Worm (Caenorhabditis elegans) whole organism, L3 larva: ENCODE data around the gene zyg-1.

Experiments used
- R02D3.7 ChIP-seq: fragments of 150-350 bp; optimal IDR thresholded peaks from 2 replicates; lab custom pipeline; 2014; ENCODE audit warnings: missing biosample characterization, missing genetic modification characterization
- ceh-9 ChIP-seq: sonication (generic microtip); optimal IDR thresholded peaks from 2 replicates; lab custom pipeline; 2018; ENCODE audit warnings: missing biosample characterization, missing genetic modification characterization
- daf-12 ChIP-seq: fragments of 150-350 bp; optimal IDR thresholded peaks from 2 replicates; lab custom pipeline; 2014; ENCODE audit warnings: missing biosample characterization, missing genetic modification reagents, missing genetic modification characterization
- egl-5 ChIP-seq: fragments of 150-350 bp; optimal IDR thresholded peaks from 2 replicates; lab custom pipeline; 2017; ENCODE audit warnings: missing biosample characterization, missing genetic modification reagents, missing genetic modification characterization, inconsistent platforms
- elt-2 ChIP-seq: sonication (generic microtip); optimal IDR thresholded peaks from 2 replicates; lab custom pipeline; 2016; ENCODE audit warnings: missing genetic modification reagents, mild to moderate bottlenecking, missing genetic modification characterization, missing compliant biosample characterization
- elt-3 ChIP-seq, 3 experiments: fragments of 150-350 bp in 1 of 3; sonication (generic microtip) in 2 of 3; optimal IDR thresholded peaks; 2 replicates in 2 of 3; 4 replicates in 1 of 3; lab custom pipeline; 2014 to 2017; ENCODE audit warnings: missing biosample characterization in 3 of 3, missing genetic modification characterization in 3 of 3
- fkh-2 ChIP-seq: fragments of 150-350 bp; optimal IDR thresholded peaks from 2 replicates; lab custom pipeline; 2014; ENCODE audit warnings: missing biosample characterization, missing genetic modification reagents, missing genetic modification characterization
- fos-1 ChIP-seq: fragments of 150-350 bp; optimal IDR thresholded peaks from 2 replicates; lab custom pipeline; 2014; ENCODE audit warnings: missing biosample characterization, missing genetic modification characterization
- hmg-11 ChIP-seq: sonication (generic microtip); optimal IDR thresholded peaks from 2 replicates; lab custom pipeline; 2016; ENCODE audit warnings: missing genetic modification characterization, missing compliant biosample characterization
- jun-1 ChIP-seq: fragments of 150-350 bp; optimal IDR thresholded peaks from 2 replicates; lab custom pipeline; 2014; ENCODE audit warnings: missing biosample characterization, missing genetic modification reagents, missing genetic modification characterization
- mdl-1 ChIP-seq: fragments of 150-350 bp; optimal IDR thresholded peaks from 2 replicates; lab custom pipeline; 2014; ENCODE audit warnings: missing biosample characterization, missing genetic modification characterization
- nhr-23 ChIP-seq: fragments of 150-350 bp; optimal IDR thresholded peaks from 2 replicates; lab custom pipeline; 2014; ENCODE audit warnings: missing biosample characterization, missing genetic modification reagents, missing genetic modification characterization
- nhr-25 ChIP-seq: sonication (generic microtip); optimal IDR thresholded peaks from 2 replicates; lab custom pipeline; 2017; ENCODE audit warnings: missing biosample characterization, missing genetic modification characterization
- nhr-28 ChIP-seq: fragments of 150-350 bp; optimal IDR thresholded peaks from 2 replicates; lab custom pipeline; 2014; ENCODE audit warnings: missing biosample characterization, missing genetic modification characterization
- nhr-43 ChIP-seq: sonication (generic microtip); optimal IDR thresholded peaks from 2 replicates; lab custom pipeline; 2016; ENCODE audit warnings: mild to moderate bottlenecking, missing genetic modification characterization, missing compliant biosample characterization; ENCODE audit not compliant: poor library complexity, severe bottlenecking
- snpc-4 ChIP-seq: fragments of 150-350 bp; optimal IDR thresholded peaks from 2 replicates; lab custom pipeline; 2014; ENCODE audit warnings: missing biosample characterization, missing genetic modification characterization
- tbx-2 ChIP-seq: sonication (generic microtip); optimal IDR thresholded peaks from 2 replicates; lab custom pipeline; 2016; ENCODE audit warnings: mild to moderate bottlenecking, missing genetic modification characterization, missing compliant biosample characterization
- zag-1 ChIP-seq: fragments of 150-350 bp; optimal IDR thresholded peaks from 2 replicates; lab custom pipeline; 2014; ENCODE audit warnings: missing biosample characterization, missing genetic modification characterization
- ztf-11 ChIP-seq: fragments of 150-350 bp; optimal IDR thresholded peaks from 2 replicates; lab custom pipeline; 2014; ENCODE audit warnings: missing biosample characterization, missing genetic modification characterization
- ztf-4 ChIP-seq: fragments of 150-350 bp; optimal IDR thresholded peaks from 2 replicates; lab custom pipeline; 2014; ENCODE audit warnings: missing biosample characterization, missing genetic modification characterization

zyg-1 gene

DNA sequence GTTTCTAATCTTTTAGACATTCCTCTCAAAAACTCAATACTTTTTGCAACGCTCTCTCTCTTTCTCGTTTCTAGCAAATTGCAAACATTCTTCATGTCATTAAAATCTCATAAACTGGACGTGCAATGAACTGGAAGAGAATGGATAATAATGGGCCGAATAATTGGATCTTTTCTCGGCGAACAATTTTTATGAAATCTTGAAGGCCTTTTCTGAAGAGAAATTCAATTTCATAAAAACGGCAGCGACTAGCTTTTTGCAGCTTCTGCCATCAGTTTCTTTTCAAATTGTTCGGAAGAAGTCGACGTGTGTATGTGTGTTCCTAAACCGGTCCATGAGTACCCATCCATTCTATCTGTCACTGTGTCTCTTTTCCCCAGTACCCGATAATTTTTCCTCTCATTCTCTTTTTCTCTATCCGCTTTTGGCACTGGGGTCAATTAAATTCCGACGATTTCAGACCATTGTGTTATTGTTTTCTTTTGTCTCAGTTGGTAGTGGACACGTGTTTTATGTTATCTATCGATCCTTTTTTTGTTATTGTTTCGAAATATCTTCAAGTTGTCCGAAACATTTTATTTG, 53.2 kb downstream of the zyg-1 start:
- TF ChIP-seq ztf-4 (tag; lab: Kevin White, UChicago) (no peak), hmg-11 (tag; lab: Kevin White, UChicago) (peak; percentile 30), daf-12 (no peak), nhr-23 (tag; lab: Kevin White, UChicago) (peak; percentile 13), elt-3 (tag; optimal IDR thresholded peaks at IDR 0.05; lab: Kevin White, UChicago) (no peak), jun-1 (tag; lab: Kevin White, UChicago) (no peak), fos-1 (no peak), mdl-1 (tag; lab: Kevin White, UChicago) (no peak), nhr-25 (tag; lab: Kevin White, UChicago) (peak; percentile 62), tbx-2 (tag; lab: Kevin White, UChicago) (no peak), zag-1 (tag; lab: Kevin White, UChicago) (no peak), ceh-9 (no peak), snpc-4 (peak; percentile 11), R02D3.7 (tag; lab: Kevin White, UChicago) (no peak), elt-2 (tag; lab: Kevin White, UChicago) (no peak), ztf-11 (tag; lab: Kevin White, UChicago) (no peak), fkh-2 (tag; lab: Kevin White, UChicago) (no peak), nhr-43 (tag; lab: Kevin White, UChicago) (no peak), nhr-28 (tag; lab: Kevin White, UChicago) (no peak), egl-5 (tag; lab: Kevin White, UChicago) (peak; percentile 91)
